Fruit fly (Drosophila melanogaster): ENCODE results near the gene CG8159.

- TF ChIP-seq lola (GFP tag; optimal IDR thresholded peaks at IDR 0.05) (no peak), br (GFP tag; optimal IDR thresholded peaks at IDR 0.05) (no peak), CrebA (GFP tag; optimal IDR thresholded peaks at IDR 0.05; ENCODE audit: borderline replicate concordance) (no peak), brk (GFP tag; optimal IDR thresholded peaks at IDR 0.05) (no peak), h (GFP tag; optimal IDR thresholded peaks at IDR 0.05) (no peak), Abd-B (GFP tag; optimal IDR thresholded peaks at IDR 0.05) (no peak), dsf (GFP tag; optimal IDR thresholded peaks at IDR 0.05; ENCODE audit: borderline replicate concordance) (no peak), Hnf4 (GFP tag; optimal IDR thresholded peaks at IDR 0.05) (no peak), OdsH (GFP tag; optimal IDR thresholded peaks at IDR 0.05) (no peak)
These were observed 42.1 kb upstream of the CG8159 start, which contains the start of gene CG44227 for dm6 chr3R:8684328-8685177.
